Fruit fly (Drosophila melanogaster): ENCODE results near the gene Ugt305A1.

- TF ChIP-seq CG6163 (GFP tag; IDR thresholded peaks at IDR 0.05) (0 out of 3 replicates have a peak, but pooled peaks have one; percentile 9), Blimp-1 (GFP tag; optimal IDR thresholded peaks at IDR 0.05) (no peak)
Measured at dm6 chr3L:4108072-4108843, 48.7 kb downstream of the Ugt305A1 start, which contains the start of gene Ack.
